Fruit fly (Drosophila melanogaster): Measurements from ENCODE around the gene CG45099.

The CG45099 gene

dm6 chr3R:22042982-22043381 lies 8.9 kb upstream of the CG45099 start:
- TF ChIP-seq CG17801 (GFP tag; optimal IDR thresholded peaks at IDR 0.05; ENCODE audit: partially characterized antibody), result no peak

- TF ChIP-seq CG17801 (GFP tag; optimal IDR thresholded peaks at IDR 0.05; ENCODE audit: partially characterized antibody), result no peak
These were observed 8.3 kb upstream of the CG45099 start for dm6 chr3R:22042283-22042875.

dm6 chr3R:22041625-22042282 lies 7.7 kb upstream of the CG45099 start, which contains the start of gene how:
Gene how, plus strand, starts transcription at chr3R:22042191.
- TF ChIP-seq CG17801 (GFP tag; optimal IDR thresholded peaks at IDR 0.05; ENCODE audit: partially characterized antibody), result no peak

- no peak for TF ChIP-seq CG17801 (GFP tag; optimal IDR thresholded peaks at IDR 0.05; ENCODE audit: partially characterized antibody)
These were observed 6.3 kb upstream of the CG45099 start for dm6 chr3R:22040400-22040799.

- TF ChIP-seq CG17801 (GFP tag; optimal IDR thresholded peaks at IDR 0.05; ENCODE audit: partially characterized antibody), result no peak
These were observed 5.4 kb upstream of the CG45099 start for dm6 chr3R:22039480-22039879.

dm6 chr3R:22035552-22035951 lies 1.5 kb upstream of the CG45099 start:
- TF ChIP-seq CG17801 (GFP tag; optimal IDR thresholded peaks at IDR 0.05; ENCODE audit: partially characterized antibody), result no peak

- no peak for TF ChIP-seq CG17801 (GFP tag; optimal IDR thresholded peaks at IDR 0.05; ENCODE audit: partially characterized antibody)
These were observed 2.3 kb downstream of the CG45099 start, which contains the start of gene CG13409 for dm6 chr3R:22031738-22032137. Gene CG13409, minus strand, starts transcription at chr3R:22031900.

- no peak for TF ChIP-seq CG17801 (GFP tag; optimal IDR thresholded peaks at IDR 0.05; ENCODE audit: partially characterized antibody)
These were observed 6.4 kb downstream of the CG45099 start for dm6 chr3R:22027743-22028099.

- peak; percentile 72 for TF ChIP-seq CG17801 (GFP tag; optimal IDR thresholded peaks at IDR 0.05; ENCODE audit: partially characterized antibody)
These were observed 7.0 kb downstream of the CG45099 start, which contains the start of the genes Cchl and ND-42 for dm6 chr3R:22026922-22027742. Gene Cchl, minus strand, starts transcription at chr3R:22027480. Gene ND-42, plus strand, starts transcription at chr3R:22027709.

dm6 chr3R:22025320-22025719 lies 8.8 kb downstream of the CG45099 start, which contains the start of gene CG6028:
Gene CG6028, minus strand, starts transcription at chr3R:22025506.
- TF ChIP-seq CG17801 (GFP tag; optimal IDR thresholded peaks at IDR 0.05; ENCODE audit: partially characterized antibody), result peak; percentile 22

dm6 chr3R:22023041-22023626 lies 11.0 kb downstream of the CG45099 start, which contains the start of the genes Mitofilin and mRpL35:
Gene Mitofilin, minus strand, starts transcription at chr3R:22023335.
Gene mRpL35, plus strand, starts transcription at chr3R:22023527.
- TF ChIP-seq CG17801 (GFP tag; optimal IDR thresholded peaks at IDR 0.05; ENCODE audit: partially characterized antibody), result no peak

dm6 chr3R:22022623-22023022 lies 11.5 kb downstream of the CG45099 start:
- no peak for TF ChIP-seq CG17801 (GFP tag; optimal IDR thresholded peaks at IDR 0.05; ENCODE audit: partially characterized antibody)

dm6 chr3R:22018777-22019420 lies 15.2 kb downstream of the CG45099 start, which contains the start of gene Idh3b:
Gene Idh3b, minus strand, starts transcription at chr3R:22019382.
- TF ChIP-seq CG17801 (GFP tag; optimal IDR thresholded peaks at IDR 0.05; ENCODE audit: partially characterized antibody), result peak; percentile 61

dm6 chr3R:22014397-22014796 lies 19.7 kb downstream of the CG45099 start, which contains the start of gene Theg:
Gene Theg, plus strand, starts transcription at chr3R:22014697.
- no peak for TF ChIP-seq CG17801 (GFP tag; optimal IDR thresholded peaks at IDR 0.05; ENCODE audit: partially characterized antibody)

Measured in ovary, adult (tissue).